Fruit fly (Drosophila melanogaster): Measurements from ENCODE around the gene CG18249.

Gene CG18249

dm6 chr3R:8233370-8233773 lies 13.4 kb downstream of the CG18249 start, which contains the start of gene PolI:
Gene PolI, plus strand, starts transcription at chr3R:8233507.
- TF ChIP-seq fkh (GFP tag; optimal IDR thresholded peaks at IDR 0.05) (peak; percentile 75), CG10669 (GFP tag; optimal IDR thresholded peaks at IDR 0.05) (no peak), Sox14 (GFP tag; optimal IDR thresholded peaks at IDR 0.05) (peak; percentile 36), CG3032 (tag; optimal IDR thresholded peaks at IDR 0.05) (peak; percentile 2), Ets96B (tag; optimal IDR thresholded peaks at IDR 0.05) (no peak), cyc (GFP tag; optimal IDR thresholded peaks at IDR 0.05) (peak; percentile 10), Eip93F (GFP tag; optimal IDR thresholded peaks at IDR 0.05) (peak; percentile 2), CG31627 (GFP tag; optimal IDR thresholded peaks at IDR 0.05) (no peak), Eip78C (GFP tag) (peak; percentile 51), CG10631 (GFP tag; optimal IDR thresholded peaks at IDR 0.05) (no peak), Smox (GFP tag; optimal IDR thresholded peaks at IDR 0.05) (peak; percentile 16), Hr4 (GFP tag; optimal IDR thresholded peaks at IDR 0.05) (no peak)

DNA sequence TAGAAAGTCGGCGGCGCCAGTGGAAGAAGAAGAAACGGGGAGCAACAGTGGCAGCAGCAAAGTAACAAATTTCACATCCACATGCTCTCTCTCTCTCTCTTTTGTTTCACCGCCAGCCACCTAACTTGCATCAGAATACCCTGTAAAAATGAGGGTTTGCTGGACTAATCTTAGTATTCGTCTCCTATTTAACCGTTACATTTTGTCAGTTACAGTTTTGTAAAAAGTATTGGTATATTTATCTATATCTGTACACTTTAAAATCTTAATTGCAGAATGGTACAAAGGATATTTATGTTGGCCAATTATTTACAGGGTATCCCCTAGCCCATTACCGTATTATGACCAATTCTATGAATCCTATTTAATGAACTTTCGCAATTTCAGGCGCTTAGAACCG lies 13.9 kb downstream of the CG18249 start:
- TF ChIP-seq acj6 (GFP tag; optimal IDR thresholded peaks at IDR 0.05) (peak; percentile 57), CG6163 (GFP tag; IDR thresholded peaks at IDR 0.05) (peak; percentile 60; the same call in 2 of the 3 replicates), lz (GFP tag; optimal IDR thresholded peaks at IDR 0.05) (peak; percentile 50), CG6808 (GFP tag; optimal IDR thresholded peaks at IDR 0.05) (no peak), salr (GFP tag; optimal IDR thresholded peaks at IDR 0.05) (peak in 1 of 2 experiments; percentile 48), Met (GFP tag; optimal IDR thresholded peaks at IDR 0.05) (peak; percentile 44), net (GFP tag; optimal IDR thresholded peaks at IDR 0.05) (peak; percentile 79), Lpt (GFP tag; optimal IDR thresholded peaks at IDR 0.05) (peak; percentile 74), vri (GFP tag; optimal IDR thresholded peaks at IDR 0.05) (no peak), Eip78C (GFP tag) (peak; percentile 81), CG6276 (GFP tag; optimal IDR thresholded peaks at IDR 0.05) (no peak), fkh (GFP tag; optimal IDR thresholded peaks at IDR 0.05) (no peak), Hr38 (GFP tag; optimal IDR thresholded peaks at IDR 0.05) (no peak), CG6792 (GFP tag; optimal IDR thresholded peaks at IDR 0.05) (peak; percentile 17), topi (GFP tag; optimal IDR thresholded peaks at IDR 0.05) (peak; percentile 32), CG31627 (GFP tag; optimal IDR thresholded peaks at IDR 0.05) (peak; percentile 43), CG8319 (GFP tag; optimal IDR thresholded peaks at IDR 0.05) (no peak), CG6854 (GFP tag; optimal IDR thresholded peaks at IDR 0.05) (no peak), Sox15 (GFP tag; optimal IDR thresholded peaks at IDR 0.05) (no peak), CG7368 (GFP tag; optimal IDR thresholded peaks at IDR 0.05) (peak; percentile 19), Ets21C (GFP tag; optimal IDR thresholded peaks at IDR 0.05) (no peak), CG9139 (GFP tag; optimal IDR thresholded peaks at IDR 0.05) (no peak), CG10631 (GFP tag; optimal IDR thresholded peaks at IDR 0.05) (peak; percentile 46), CG3032 (tag; optimal IDR thresholded peaks at IDR 0.05) (no peak), pdm3 (GFP tag; optimal IDR thresholded peaks at IDR 0.05) (peak; percentile 75), Eip93F (GFP tag; optimal IDR thresholded peaks at IDR 0.05) (no peak), dac (GFP tag; optimal IDR thresholded peaks at IDR 0.05) (peak; percentile 65), Hr39 (GFP tag; optimal IDR thresholded peaks at IDR 0.05) (peak; percentile 41), ss (GFP tag; optimal IDR thresholded peaks at IDR 0.05) (no peak), Hr4 (GFP tag; optimal IDR thresholded peaks at IDR 0.05) (peak; percentile 90), CG11902 (GFP tag; optimal IDR thresholded peaks at IDR 0.05) (no peak), CG34406 (GFP tag; optimal IDR thresholded peaks at IDR 0.05) (peak; percentile 53), Sox14 (GFP tag; optimal IDR thresholded peaks at IDR 0.05) (peak; percentile 27), achi (GFP tag; optimal IDR thresholded peaks at IDR 0.05) (peak; percentile 73), spab (GFP tag; optimal IDR thresholded peaks at IDR 0.05) (no peak), svp (GFP tag) (no peak), cyc (GFP tag; optimal IDR thresholded peaks at IDR 0.05) (no peak), Smox (GFP tag; optimal IDR thresholded peaks at IDR 0.05) (peak; percentile 27), Blimp-1 (GFP tag; optimal IDR thresholded peaks at IDR 0.05) (no peak), esn (GFP tag; optimal IDR thresholded peaks at IDR 0.05) (peak; percentile 63), CG32006 (GFP tag; optimal IDR thresholded peaks at IDR 0.05) (peak; percentile 90), CG16779 (tag; optimal IDR thresholded peaks at IDR 0.05) (no peak), CG11294 (GFP tag; IDR thresholded peaks at IDR 0.05) (0 out of 2 replicates have a peak, but pooled peaks have one; percentile 43), Gug (GFP tag; IDR thresholded peaks at IDR 0.05) (peak; percentile 57; the same call in 1 of the 2 replicates), CG11762 (GFP tag; optimal IDR thresholded peaks at IDR 0.05; ENCODE audit: insufficient read depth) (no peak), eg (GFP tag; IDR thresholded peaks at IDR 0.05) (peak; percentile 88)

All from whole organism, prepupa.